Fruit fly (Drosophila melanogaster) whole organism, wandering third instar larva: Measurements from ENCODE around the gene elB.

Experiments used
- Myc ChIP-seq: fragments of >200 bp; optimal IDR thresholded peaks from 2 replicates; lab custom pipeline; 2017
- br ChIP-seq: fragments of 200-800 bp; sonication (Bioruptor generic); optimal IDR thresholded peaks from 2 replicates; lab custom pipeline; 2016; ENCODE audit warnings: missing biosample characterization, missing genetic modification characterization

- TF ChIP-seq br (GFP tag; lab: Kevin White, UChicago) (no peak), Myc (lab: Kevin White, UChicago) (no peak)
These were observed 22.1 kb upstream of the elB start for dm6 chr2L:14431421-14431820.
